Worm (Caenorhabditis elegans) whole organism, L1 larva: Measurements from ENCODE around the gene R144.11.

Experiments used
- C04F5.9 ChIP-seq: sonication (generic microtip); optimal IDR thresholded peaks from 2 replicates; lab custom pipeline; 2016; ENCODE audit warnings: missing genetic modification characterization, missing compliant biosample characterization
- C16A3.4 ChIP-seq: fragments of 150-350 bp; optimal IDR thresholded peaks from 2 replicates; lab custom pipeline; 2014; ENCODE audit warnings: missing biosample characterization, missing genetic modification characterization
- alr-1 ChIP-seq: fragments of 200-800 bp; sonication (Bioruptor generic); optimal IDR thresholded peaks from 2 replicates; lab custom pipeline; 2018; ENCODE audit warnings: borderline replicate concordance, mild to moderate bottlenecking, missing genetic modification characterization, missing compliant biosample characterization
- aly-2 ChIP-seq: fragments of 150-350 bp; optimal IDR thresholded peaks from 2 replicates; lab custom pipeline; 2014; ENCODE audit warnings: missing biosample characterization, missing genetic modification characterization
- ama-1 ChIP-seq: fragments of 150-350 bp; optimal IDR thresholded peaks from 2 replicates; lab custom pipeline; 2014
- blmp-1 ChIP-seq: fragments of 150-350 bp; optimal IDR thresholded peaks from 2 replicates; lab custom pipeline; 2014; ENCODE audit warnings: missing biosample characterization, missing genetic modification characterization
- ceh-8 ChIP-seq: fragments of 200-800 bp; sonication (Bioruptor generic); optimal IDR thresholded peaks from 2 replicates; lab custom pipeline; 2018; ENCODE audit warnings: mild to moderate bottlenecking, missing genetic modification characterization, moderate library complexity, missing compliant biosample characterization
- ceh-82 ChIP-seq, 3 experiments: fragments of 150-350 bp in 1 of 3; sonication (generic microtip) in 2 of 3; optimal IDR thresholded peaks; 2 replicates each; lab custom pipeline; 2014 to 2017; ENCODE audit warnings: missing biosample characterization in 3 of 3, missing genetic modification characterization in 3 of 3
- ces-1 ChIP-seq: fragments of 150-350 bp; optimal IDR thresholded peaks from 2 replicates; lab custom pipeline; 2014; ENCODE audit warnings: missing biosample characterization, missing genetic modification reagents, missing genetic modification characterization
- efl-1 ChIP-seq, 4 experiments: fragments of 150-350 bp; optimal IDR thresholded peaks in 3 of 4; peaks in 1 of 4; 1 replicate in 1 of 4; 2 replicates in 3 of 4; lab custom pipeline; 2014; ENCODE audit warnings: missing biosample characterization in 2 of 4, missing genetic modification characterization in 2 of 4, missing genetic modification reagents in 2 of 4
- efl-3 ChIP-seq: fragments of 200-800 bp; sonication (Bioruptor generic); optimal IDR thresholded peaks from 2 replicates; lab custom pipeline; 2018; ENCODE audit warnings: mild to moderate bottlenecking, missing genetic modification characterization, missing compliant biosample characterization
- egl-27 ChIP-seq, 2 experiments: fragments of 150-350 bp in 1 of 2; sonication (generic microtip); optimal IDR thresholded peaks; 3 replicates each; lab custom pipeline; 2017 to 2018; ENCODE audit warnings: missing biosample characterization in 2 of 2, missing genetic modification characterization in 2 of 2, missing genetic modification reagents in 2 of 2
- elt-2 ChIP-seq: sonication (generic microtip); optimal IDR thresholded peaks from 2 replicates; lab custom pipeline; 2016; ENCODE audit warnings: missing genetic modification characterization, mild to moderate bottlenecking, inconsistent platforms, missing compliant biosample characterization, missing genetic modification reagents
- elt-3 ChIP-seq, 6 experiments: fragments of 150-350 bp in 1 of 6; sonication (generic microtip); optimal IDR thresholded peaks; 2 replicates each; lab custom pipeline; 2017 to 2018; ENCODE audit warnings: missing biosample characterization in 6 of 6, missing genetic modification characterization in 6 of 6, inconsistent platforms in 1 of 6
- fkh-10 ChIP-seq: sonication (generic microtip); optimal IDR thresholded peaks from 2 replicates; lab custom pipeline; 2017; ENCODE audit warnings: missing biosample characterization, missing genetic modification reagents, missing genetic modification characterization
- hlh-17 ChIP-seq: fragments of 200-800 bp; sonication (Bioruptor generic); optimal IDR thresholded peaks from 2 replicates; lab custom pipeline; 2018; ENCODE audit warnings: missing genetic modification characterization, mild to moderate bottlenecking, missing compliant biosample characterization, moderate library complexity, borderline replicate concordance
- hpl-2 ChIP-seq: fragments of 150-350 bp; optimal IDR thresholded peaks from 2 replicates; lab custom pipeline; 2014; ENCODE audit warnings: missing biosample characterization, missing genetic modification reagents, missing genetic modification characterization
- irx-1 ChIP-seq: sonication (generic microtip); optimal IDR thresholded peaks from 2 replicates; lab custom pipeline; 2016; ENCODE audit warnings: missing genetic modification characterization, missing compliant biosample characterization
- lin-13 ChIP-seq: fragments of 150-350 bp; optimal IDR thresholded peaks from 2 replicates; lab custom pipeline; 2014; ENCODE audit warnings: missing biosample characterization, missing genetic modification reagents, missing genetic modification characterization
- lin-35 ChIP-seq, 2 experiments: fragments of 150-350 bp; optimal IDR thresholded peaks; 2 replicates each; lab custom pipeline; 2014; ENCODE audit warnings: missing biosample characterization in 2 of 2, missing genetic modification characterization in 2 of 2, missing genetic modification reagents in 2 of 2
- lin-39 ChIP-seq: fragments of 150-350 bp; optimal IDR thresholded peaks from 2 replicates; lab custom pipeline; 2014; ENCODE audit warnings: missing biosample characterization, missing genetic modification reagents, missing genetic modification characterization
- lir-3 ChIP-seq: sonication (generic microtip); optimal IDR thresholded peaks from 2 replicates; lab custom pipeline; 2016; ENCODE audit warnings: mild to moderate bottlenecking, missing genetic modification characterization, moderate library complexity, missing compliant biosample characterization; ENCODE audit not compliant: poor library complexity
- lsy-2 ChIP-seq, 2 experiments: fragments of 150-350 bp; optimal IDR thresholded peaks; 2 replicates each; lab custom pipeline; 2014; ENCODE audit warnings: missing biosample characterization in 2 of 2, missing genetic modification characterization in 2 of 2
- mab-9 ChIP-seq: fragments of 200-800 bp; sonication (Bioruptor generic); IDR thresholded peaks from 2 replicates; pipeline ENCODE4 v1.3.6; 2022; ENCODE audit warnings: missing genetic modification reagents, missing genetic modification characterization, missing compliant biosample characterization
- mdl-1 ChIP-seq, 2 experiments: fragments of 150-350 bp; optimal IDR thresholded peaks; 2 replicates each; lab custom pipeline; 2014 to 2017; ENCODE audit warnings: missing biosample characterization in 2 of 2, missing genetic modification characterization in 2 of 2, inconsistent platforms in 1 of 2
- mep-1 ChIP-seq: fragments of 150-350 bp; optimal IDR thresholded peaks from 2 replicates; lab custom pipeline; 2014; ENCODE audit warnings: missing biosample characterization, missing genetic modification characterization
- nhr-12 ChIP-seq: sonication (generic microtip); optimal IDR thresholded peaks from 2 replicates; lab custom pipeline; 2017; ENCODE audit warnings: missing biosample characterization, missing genetic modification characterization
- nhr-19 ChIP-seq: fragments of 200-800 bp; sonication (Bioruptor generic); conservative IDR thresholded peaks from 2 replicates; pipeline ENCODE4 v1.3.6; 2022; ENCODE audit warnings: missing genetic modification characterization, missing compliant biosample characterization
- nhr-237 ChIP-seq: fragments of 150-350 bp; optimal IDR thresholded peaks from 2 replicates; lab custom pipeline; 2014; ENCODE audit warnings: missing biosample characterization, missing genetic modification characterization
- nhr-28 ChIP-seq: fragments of 150-350 bp; optimal IDR thresholded peaks from 2 replicates; lab custom pipeline; 2014; ENCODE audit warnings: missing biosample characterization, missing genetic modification characterization
- nhr-47 ChIP-seq: sonication (generic microtip); optimal IDR thresholded peaks from 2 replicates; lab custom pipeline; 2016; ENCODE audit warnings: mild to moderate bottlenecking, missing genetic modification characterization, moderate library complexity, missing compliant biosample characterization
- nhr-71 ChIP-seq: sonication (generic microtip); optimal IDR thresholded peaks from 2 replicates; lab custom pipeline; 2016; ENCODE audit warnings: mild to moderate bottlenecking, missing genetic modification characterization, moderate library complexity, missing compliant biosample characterization
- nhr-76 ChIP-seq: sonication (generic microtip); optimal IDR thresholded peaks from 2 replicates; lab custom pipeline; 2017; ENCODE audit warnings: missing biosample characterization, missing genetic modification characterization
- nhr-77 ChIP-seq: fragments of 150-350 bp; optimal IDR thresholded peaks from 2 replicates; lab custom pipeline; 2014; ENCODE audit warnings: missing biosample characterization, missing genetic modification characterization
- nhr-90 ChIP-seq: sonication (generic microtip); optimal IDR thresholded peaks from 2 replicates; lab custom pipeline; 2016; ENCODE audit warnings: mild to moderate bottlenecking, missing genetic modification characterization, missing compliant biosample characterization; ENCODE audit not compliant: poor library complexity
- pqm-1 ChIP-seq: sonication (generic microtip); optimal IDR thresholded peaks from 3 replicates; lab custom pipeline; 2017; ENCODE audit warnings: missing biosample characterization, missing genetic modification characterization
- rnt-1 ChIP-seq: sonication (generic microtip); optimal IDR thresholded peaks from 2 replicates; lab custom pipeline; 2016; ENCODE audit warnings: mild to moderate bottlenecking, missing genetic modification characterization, moderate library complexity, missing compliant biosample characterization
- skn-1 ChIP-seq: fragments of 150-350 bp; optimal IDR thresholded peaks from 2 replicates; lab custom pipeline; 2014; ENCODE audit warnings: missing biosample characterization, missing genetic modification characterization
- snpc-4 ChIP-seq: fragments of 150-350 bp; optimal IDR thresholded peaks from 2 replicates; lab custom pipeline; 2014; ENCODE audit warnings: missing biosample characterization, missing genetic modification characterization
- snu-23 ChIP-seq: sonication (generic microtip); optimal IDR thresholded peaks from 2 replicates; lab custom pipeline; 2016; ENCODE audit warnings: missing genetic modification characterization, missing compliant biosample characterization
- sox-4 ChIP-seq: sonication (generic microtip); optimal IDR thresholded peaks from 2 replicates; lab custom pipeline; 2016; ENCODE audit warnings: missing genetic modification characterization, missing compliant biosample characterization
- sptf-1 ChIP-seq: fragments of 150-350 bp; optimal IDR thresholded peaks from 2 replicates; lab custom pipeline; 2014; ENCODE audit warnings: missing biosample characterization, missing genetic modification characterization
- sup-37 ChIP-seq: fragments of 200-800 bp; sonication (Bioruptor generic); optimal IDR thresholded peaks from 2 replicates; lab custom pipeline; 2018; ENCODE audit warnings: mild to moderate bottlenecking, missing genetic modification characterization, missing compliant biosample characterization
- swsn-7 ChIP-seq: sonication (generic microtip); optimal IDR thresholded peaks from 2 replicates; lab custom pipeline; 2016; ENCODE audit warnings: missing genetic modification characterization, missing compliant biosample characterization
- tbx-2 ChIP-seq: sonication (generic microtip); optimal IDR thresholded peaks from 2 replicates; lab custom pipeline; 2016; ENCODE audit warnings: missing genetic modification characterization, missing compliant biosample characterization
- tlp-1 ChIP-seq: fragments of 150-350 bp; optimal IDR thresholded peaks from 2 replicates; lab custom pipeline; 2014; ENCODE audit warnings: missing biosample characterization, missing genetic modification characterization
- unc-130 ChIP-seq: fragments of 150-350 bp; optimal IDR thresholded peaks from 2 replicates; lab custom pipeline; 2017; ENCODE audit warnings: missing biosample characterization, missing genetic modification characterization, inconsistent platforms
- unc-30 ChIP-seq: sonication (generic microtip); optimal IDR thresholded peaks from 2 replicates; lab custom pipeline; 2017; ENCODE audit warnings: missing biosample characterization, missing genetic modification characterization
- unc-62 ChIP-seq: fragments of 150-350 bp; optimal IDR thresholded peaks from 2 replicates; lab custom pipeline; 2014; ENCODE audit warnings: missing biosample characterization, missing genetic modification reagents, missing genetic modification characterization
- unc-86 ChIP-seq: sonication (generic microtip); optimal IDR thresholded peaks from 2 replicates; lab custom pipeline; 2016; ENCODE audit warnings: missing genetic modification characterization, missing compliant biosample characterization
- unc-98 ChIP-seq: fragments of 200-800 bp; sonication (Bioruptor generic); IDR thresholded peaks from 2 replicates; pipeline ENCODE4 v1.3.6; 2022; ENCODE audit warnings: missing genetic modification characterization, missing compliant biosample characterization
- xbp-1 ChIP-seq: sonication (generic microtip); optimal IDR thresholded peaks from 2 replicates; lab custom pipeline; 2016; ENCODE audit warnings: missing genetic modification characterization, missing compliant biosample characterization
- zag-1 ChIP-seq: fragments of 150-350 bp; optimal IDR thresholded peaks from 2 replicates; lab custom pipeline; 2014; ENCODE audit warnings: missing biosample characterization, missing genetic modification characterization
- ztf-11 ChIP-seq, 2 experiments: sonication (generic microtip); optimal IDR thresholded peaks; 2 replicates each; lab custom pipeline; 2016 to 2017; ENCODE audit warnings: missing genetic modification characterization in 2 of 2, missing biosample characterization in 1 of 2, missing compliant biosample characterization in 1 of 2

Gene R144.11

ce11 chrIII:5047175-5047574, 38.5 kb upstream of the R144.11 start, which contains the start of gene txbp-3:
Gene txbp-3, minus strand, starts transcription at chrIII:5047459.
- peak; percentile 12 for TF ChIP-seq lin-13
- no peak for TF ChIP-seq nhr-12 (tag; lab: Kevin White, UChicago)
- TF ChIP-seq nhr-19 (GFP tag; lab: Robert Waterston, UW): no peak
- no peak for TF ChIP-seq unc-30 (tag; lab: Kevin White, UChicago)
- TF ChIP-seq ces-1 (GFP tag; lab: Kevin White, UChicago): no peak
- TF ChIP-seq ceh-82 (tag; optimal IDR thresholded peaks at IDR 0.05; lab: Kevin White, UChicago): no peak
- TF ChIP-seq nhr-77 (tag; lab: Kevin White, UChicago): no peak
- peak; percentile 16 for TF ChIP-seq nhr-71 (tag; lab: Kevin White, UChicago)
- no peak for TF ChIP-seq pqm-1 (tag; lab: Kevin White, UChicago)
- TF ChIP-seq elt-3 (tag; optimal IDR thresholded peaks at IDR 0.05; lab: Kevin White, UChicago): no peak
- TF ChIP-seq unc-98 (GFP tag; lab: Robert Waterston, UW): no peak
- TF ChIP-seq skn-1: no peak
- TF ChIP-seq mep-1 (tag; lab: Kevin White, UChicago): peak; percentile 81
- TF ChIP-seq C16A3.4 (tag; lab: Kevin White, UChicago): peak; percentile 9
- no peak for TF ChIP-seq mab-9 (GFP tag; lab: Robert Waterston, UW)
- no peak for TF ChIP-seq efl-3 (GFP tag; lab: Kevin White, UChicago)
- no peak for TF ChIP-seq xbp-1 (tag; lab: Kevin White, UChicago)
- TF ChIP-seq tbx-2 (tag; lab: Kevin White, UChicago): no peak
- no peak for TF ChIP-seq hpl-2 (GFP tag; lab: Kevin White, UChicago)
- TF ChIP-seq snu-23: peak; percentile 44
- TF ChIP-seq elt-2 (tag; lab: Kevin White, UChicago): peak; percentile 18
- TF ChIP-seq ceh-8: no peak
- no peak for TF ChIP-seq snpc-4 (tag; lab: Kevin White, UChicago)
- TF ChIP-seq alr-1 (tag; lab: Kevin White, UChicago): no peak
- no peak for TF ChIP-seq tlp-1 (tag; lab: Kevin White, UChicago)
- TF ChIP-seq irx-1 (tag; lab: Kevin White, UChicago): peak; percentile 20
- TF ChIP-seq zag-1: no peak
- no peak for TF ChIP-seq ama-1 (lab: Kevin White, UChicago)
- no peak for TF ChIP-seq ztf-11 (tag; optimal IDR thresholded peaks at IDR 0.05; lab: Kevin White, UChicago)
- TF ChIP-seq swsn-7: peak; percentile 2
- TF ChIP-seq unc-86 (tag; lab: Kevin White, UChicago): no peak
- TF ChIP-seq lsy-2 (tag; optimal IDR thresholded peaks at IDR 0.05; lab: Kevin White, UChicago): peak; percentile 12 to 48
- no peak for TF ChIP-seq nhr-76
- peak; percentile 17 for TF ChIP-seq nhr-47 (tag; lab: Kevin White, UChicago)
- no peak for TF ChIP-seq egl-27 (tag; optimal IDR thresholded peaks at IDR 0.05; lab: Kevin White, UChicago)
- no peak for TF ChIP-seq C04F5.9 (tag; lab: Kevin White, UChicago)
- TF ChIP-seq lir-3 (tag; lab: Kevin White, UChicago): peak; percentile 43
- peak; percentile 21 for TF ChIP-seq rnt-1 (tag; lab: Kevin White, UChicago)
- TF ChIP-seq fkh-10 (GFP tag; lab: Kevin White, UChicago): no peak
- TF ChIP-seq hlh-17 (GFP tag; lab: Kevin White, UChicago): no peak
- no peak for TF ChIP-seq nhr-237 (tag; lab: Kevin White, UChicago)
- TF ChIP-seq unc-130 (tag; lab: Kevin White, UChicago): no peak
- TF ChIP-seq efl-1 (optimal IDR thresholded peaks at IDR 0.05; lab: Kevin White, UChicago): peak; percentile 37 to 42
- peak; percentile 38 to 80 for TF ChIP-seq efl-1 (GFP tag; optimal IDR thresholded peaks at IDR 0.05 in 1 of 2; lab: Kevin White, UChicago)
- peak; percentile 32 to 47 for TF ChIP-seq lin-35 (GFP tag; optimal IDR thresholded peaks at IDR 0.05; lab: Kevin White, UChicago)
- no peak for TF ChIP-seq sox-4 (tag; lab: Kevin White, UChicago)
- no peak for TF ChIP-seq lin-39
- TF ChIP-seq blmp-1 (tag; lab: Kevin White, UChicago): peak; percentile 38
- no peak for TF ChIP-seq aly-2 (tag; lab: Kevin White, UChicago)
- no peak for TF ChIP-seq nhr-90 (tag; lab: Kevin White, UChicago)
- no peak for TF ChIP-seq mdl-1 (tag; optimal IDR thresholded peaks at IDR 0.05; lab: Kevin White, UChicago)
- TF ChIP-seq unc-62 (GFP tag; lab: Kevin White, UChicago): no peak
- no peak for TF ChIP-seq sup-37 (GFP tag; lab: Kevin White, UChicago)
- TF ChIP-seq sptf-1 (tag; lab: Kevin White, UChicago): no peak
- no peak for TF ChIP-seq nhr-28 (tag; lab: Kevin White, UChicago)
